Worm (Caenorhabditis elegans) whole organism, L1 larva: ENCODE results near the gene R02F11.1.

ENCODE experiments used
- C34B4.2 ChIP-seq: sonication (generic microtip); optimal IDR thresholded peaks from 2 replicates; lab custom pipeline; 2017; ENCODE audit warnings: mild to moderate bottlenecking, missing genetic modification characterization, missing compliant biosample characterization
- F16B12.6 ChIP-seq: fragments of 150-350 bp; optimal IDR thresholded peaks from 2 replicates; lab custom pipeline; 2014; ENCODE audit warnings: missing biosample characterization, missing genetic modification characterization
- Y116A8C.19 ChIP-seq: sonication (generic microtip); optimal IDR thresholded peaks from 2 replicates; lab custom pipeline; 2016; ENCODE audit warnings: missing compliant biosample characterization, missing genetic modification characterization, borderline replicate concordance
- alr-1 ChIP-seq: fragments of 200-800 bp; sonication (Bioruptor generic); optimal IDR thresholded peaks from 2 replicates; lab custom pipeline; 2018; ENCODE audit warnings: borderline replicate concordance, mild to moderate bottlenecking, missing genetic modification characterization, missing compliant biosample characterization
- ceh-63 ChIP-seq: fragments of 200-800 bp; sonication (Bioruptor generic); optimal IDR thresholded peaks from 2 replicates; lab custom pipeline; 2018; ENCODE audit warnings: mild to moderate bottlenecking, missing genetic modification characterization, missing compliant biosample characterization
- ces-1 ChIP-seq: fragments of 150-350 bp; optimal IDR thresholded peaks from 2 replicates; lab custom pipeline; 2014; ENCODE audit warnings: missing biosample characterization, missing genetic modification reagents, missing genetic modification characterization
- dpl-1 ChIP-seq, 3 experiments: fragments of 150-350 bp in 2 of 3; sonication (generic microtip) in 1 of 3; optimal IDR thresholded peaks; 2 replicates each; lab custom pipeline; 2014 to 2017; ENCODE audit warnings: missing biosample characterization in 3 of 3, missing genetic modification characterization in 3 of 3, missing genetic modification reagents in 3 of 3
- dsc-1 ChIP-seq: sonication (generic microtip); optimal IDR thresholded peaks from 2 replicates; lab custom pipeline; 2016; ENCODE audit warnings: mild to moderate bottlenecking, missing genetic modification characterization, missing compliant biosample characterization
- efl-1 ChIP-seq, 4 experiments: fragments of 150-350 bp; optimal IDR thresholded peaks in 3 of 4; peaks in 1 of 4; 1 replicate in 1 of 4; 2 replicates in 3 of 4; lab custom pipeline; 2014; ENCODE audit warnings: missing biosample characterization in 2 of 4, missing genetic modification characterization in 2 of 4, missing genetic modification reagents in 2 of 4
- elt-2 ChIP-seq: sonication (generic microtip); optimal IDR thresholded peaks from 2 replicates; lab custom pipeline; 2016; ENCODE audit warnings: missing genetic modification characterization, mild to moderate bottlenecking, inconsistent platforms, missing compliant biosample characterization, missing genetic modification reagents
- elt-3 ChIP-seq, 6 experiments: fragments of 150-350 bp in 1 of 6; sonication (generic microtip); optimal IDR thresholded peaks; 2 replicates each; lab custom pipeline; 2017 to 2018; ENCODE audit warnings: missing biosample characterization in 6 of 6, missing genetic modification characterization in 6 of 6, inconsistent platforms in 1 of 6
- ets-5 ChIP-seq: fragments of 200-800 bp; sonication (Bioruptor generic); IDR thresholded peaks from 2 replicates; pipeline ENCODE4 v1.3.6; 2022; ENCODE audit warnings: missing genetic modification characterization, missing compliant biosample characterization
- fkh-10 ChIP-seq: sonication (generic microtip); optimal IDR thresholded peaks from 2 replicates; lab custom pipeline; 2017; ENCODE audit warnings: missing biosample characterization, missing genetic modification reagents, missing genetic modification characterization
- fkh-8 ChIP-seq: sonication (generic microtip); optimal IDR thresholded peaks from 2 replicates; lab custom pipeline; 2016; ENCODE audit warnings: mild to moderate bottlenecking, missing genetic modification characterization, missing compliant biosample characterization
- fos-1 ChIP-seq: fragments of 150-350 bp; optimal IDR thresholded peaks from 2 replicates; lab custom pipeline; 2014; ENCODE audit warnings: missing biosample characterization, missing genetic modification characterization
- grh-1 ChIP-seq: fragments of 200-800 bp; sonication (Bioruptor generic); IDR thresholded peaks from 2 replicates; pipeline ENCODE4 v1.3.6; 2022; ENCODE audit warnings: missing genetic modification reagents, missing genetic modification characterization, missing compliant biosample characterization
- hlh-17 ChIP-seq: fragments of 200-800 bp; sonication (Bioruptor generic); optimal IDR thresholded peaks from 2 replicates; lab custom pipeline; 2018; ENCODE audit warnings: missing genetic modification characterization, mild to moderate bottlenecking, missing compliant biosample characterization, moderate library complexity, borderline replicate concordance
- hlh-4 ChIP-seq: sonication (generic microtip); optimal IDR thresholded peaks from 2 replicates; lab custom pipeline; 2016; ENCODE audit warnings: mild to moderate bottlenecking, missing genetic modification characterization, missing compliant biosample characterization
- hpl-2 ChIP-seq: fragments of 150-350 bp; optimal IDR thresholded peaks from 2 replicates; lab custom pipeline; 2014; ENCODE audit warnings: missing biosample characterization, missing genetic modification reagents, missing genetic modification characterization
- irx-1 ChIP-seq: sonication (generic microtip); optimal IDR thresholded peaks from 2 replicates; lab custom pipeline; 2016; ENCODE audit warnings: missing genetic modification characterization, missing compliant biosample characterization
- isw-1 ChIP-seq: fragments of 200-800 bp; sonication (Bioruptor generic); IDR thresholded peaks from 2 replicates; pipeline ENCODE4 v1.3.6; 2022; ENCODE audit warnings: missing genetic modification characterization, missing compliant biosample characterization
- lin-13 ChIP-seq: fragments of 150-350 bp; optimal IDR thresholded peaks from 2 replicates; lab custom pipeline; 2014; ENCODE audit warnings: missing biosample characterization, missing genetic modification reagents, missing genetic modification characterization
- lin-15B ChIP-seq: fragments of 150-350 bp; sonication (generic microtip); optimal IDR thresholded peaks from 3 replicates; lab custom pipeline; 2014; ENCODE audit warnings: missing biosample characterization, missing genetic modification characterization
- lin-35 ChIP-seq, 2 experiments: fragments of 150-350 bp; optimal IDR thresholded peaks; 2 replicates each; lab custom pipeline; 2014; ENCODE audit warnings: missing biosample characterization in 2 of 2, missing genetic modification characterization in 2 of 2, missing genetic modification reagents in 2 of 2
- lin-39 ChIP-seq: fragments of 150-350 bp; optimal IDR thresholded peaks from 2 replicates; lab custom pipeline; 2014; ENCODE audit warnings: missing biosample characterization, missing genetic modification reagents, missing genetic modification characterization
- mep-1 ChIP-seq: fragments of 150-350 bp; optimal IDR thresholded peaks from 2 replicates; lab custom pipeline; 2014; ENCODE audit warnings: missing biosample characterization, missing genetic modification characterization
- nhr-11 ChIP-seq: fragments of 150-350 bp; optimal IDR thresholded peaks from 2 replicates; lab custom pipeline; 2014; ENCODE audit warnings: missing biosample characterization, missing genetic modification characterization
- nhr-12 ChIP-seq: sonication (generic microtip); optimal IDR thresholded peaks from 2 replicates; lab custom pipeline; 2017; ENCODE audit warnings: missing biosample characterization, missing genetic modification characterization
- nhr-47 ChIP-seq: sonication (generic microtip); optimal IDR thresholded peaks from 2 replicates; lab custom pipeline; 2016; ENCODE audit warnings: mild to moderate bottlenecking, missing genetic modification characterization, moderate library complexity, missing compliant biosample characterization
- nhr-76 ChIP-seq: sonication (generic microtip); optimal IDR thresholded peaks from 2 replicates; lab custom pipeline; 2017; ENCODE audit warnings: missing biosample characterization, missing genetic modification characterization
- nhr-77 ChIP-seq: fragments of 150-350 bp; optimal IDR thresholded peaks from 2 replicates; lab custom pipeline; 2014; ENCODE audit warnings: missing biosample characterization, missing genetic modification characterization
- nhr-85 ChIP-seq: sonication (generic microtip); peaks from one replicate; lab custom pipeline; 2016; ENCODE audit warnings: missing genetic modification characterization, inconsistent platforms, missing compliant biosample characterization
- nhr-90 ChIP-seq: sonication (generic microtip); optimal IDR thresholded peaks from 2 replicates; lab custom pipeline; 2016; ENCODE audit warnings: mild to moderate bottlenecking, missing genetic modification characterization, missing compliant biosample characterization; ENCODE audit not compliant: poor library complexity
- pag-3 ChIP-seq: sonication (generic microtip); optimal IDR thresholded peaks from 2 replicates; lab custom pipeline; 2017; ENCODE audit warnings: missing genetic modification characterization, mild to moderate bottlenecking, missing compliant biosample characterization, antibody characterized with exemption, borderline replicate concordance; ENCODE audit not compliant: insufficient read depth
- rnt-1 ChIP-seq: sonication (generic microtip); optimal IDR thresholded peaks from 2 replicates; lab custom pipeline; 2016; ENCODE audit warnings: mild to moderate bottlenecking, missing genetic modification characterization, moderate library complexity, missing compliant biosample characterization
- snu-23 ChIP-seq: sonication (generic microtip); optimal IDR thresholded peaks from 2 replicates; lab custom pipeline; 2016; ENCODE audit warnings: missing genetic modification characterization, missing compliant biosample characterization
- sox-4 ChIP-seq: sonication (generic microtip); optimal IDR thresholded peaks from 2 replicates; lab custom pipeline; 2016; ENCODE audit warnings: missing genetic modification characterization, missing compliant biosample characterization
- sup-37 ChIP-seq: fragments of 200-800 bp; sonication (Bioruptor generic); optimal IDR thresholded peaks from 2 replicates; lab custom pipeline; 2018; ENCODE audit warnings: mild to moderate bottlenecking, missing genetic modification characterization, missing compliant biosample characterization
- swsn-7 ChIP-seq: sonication (generic microtip); optimal IDR thresholded peaks from 2 replicates; lab custom pipeline; 2016; ENCODE audit warnings: missing genetic modification characterization, missing compliant biosample characterization
- unc-130 ChIP-seq: fragments of 150-350 bp; optimal IDR thresholded peaks from 2 replicates; lab custom pipeline; 2017; ENCODE audit warnings: missing biosample characterization, missing genetic modification characterization, inconsistent platforms
- unc-30 ChIP-seq: sonication (generic microtip); optimal IDR thresholded peaks from 2 replicates; lab custom pipeline; 2017; ENCODE audit warnings: missing biosample characterization, missing genetic modification characterization
- unc-62 ChIP-seq: fragments of 150-350 bp; optimal IDR thresholded peaks from 2 replicates; lab custom pipeline; 2014; ENCODE audit warnings: missing biosample characterization, missing genetic modification reagents, missing genetic modification characterization
- unc-86 ChIP-seq: sonication (generic microtip); optimal IDR thresholded peaks from 2 replicates; lab custom pipeline; 2016; ENCODE audit warnings: missing genetic modification characterization, missing compliant biosample characterization
- unc-98 ChIP-seq: fragments of 200-800 bp; sonication (Bioruptor generic); IDR thresholded peaks from 2 replicates; pipeline ENCODE4 v1.3.6; 2022; ENCODE audit warnings: missing genetic modification characterization, missing compliant biosample characterization
- vab-15 ChIP-seq: sonication (generic microtip); optimal IDR thresholded peaks from 2 replicates; lab custom pipeline; 2017; ENCODE audit warnings: missing genotype, mild to moderate bottlenecking, missing genetic modification characterization, missing compliant biosample characterization

R02F11.1 gene

DNA sequence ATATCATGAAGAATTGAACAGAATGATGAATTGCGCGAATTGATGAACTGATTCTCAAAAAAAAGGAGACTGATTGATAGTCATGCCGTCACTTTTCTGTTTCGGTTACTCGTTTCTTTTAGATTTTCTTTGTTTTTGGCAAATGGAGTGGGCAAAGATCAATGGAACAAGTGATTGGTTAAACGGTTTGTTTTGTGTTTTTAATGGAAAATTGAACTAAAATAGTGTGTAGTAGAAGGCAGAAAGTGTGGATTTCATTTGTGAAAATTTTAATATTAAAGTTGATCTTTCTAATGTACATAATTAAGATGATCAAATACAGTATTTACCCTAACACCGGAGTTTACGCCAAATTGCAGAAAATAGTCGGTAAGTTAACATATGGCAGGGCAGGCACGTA is 39.0 kb downstream of the R02F11.1 start, which contains the start of gene nas-9:
Gene nas-9, minus strand, starts transcription at position 101 of the 400 bp plus-strand sequence.
- TF ChIP-seq ces-1 (GFP tag; lab: Kevin White, UChicago) (no peak), nhr-12 (tag; lab: Kevin White, UChicago) (no peak), elt-3 (tag; optimal IDR thresholded peaks at IDR 0.05; lab: Kevin White, UChicago) (peak in 1 of 6 experiments; percentile 29), lin-39 (tag; lab: Kevin White, UChicago) (no peak), C34B4.2 (tag; lab: Kevin White, UChicago) (no peak), ets-5 (no peak), nhr-85 (tag; lab: Kevin White, UChicago) (peak; percentile 55), hlh-17 (GFP tag; lab: Kevin White, UChicago) (no peak)

DNA sequence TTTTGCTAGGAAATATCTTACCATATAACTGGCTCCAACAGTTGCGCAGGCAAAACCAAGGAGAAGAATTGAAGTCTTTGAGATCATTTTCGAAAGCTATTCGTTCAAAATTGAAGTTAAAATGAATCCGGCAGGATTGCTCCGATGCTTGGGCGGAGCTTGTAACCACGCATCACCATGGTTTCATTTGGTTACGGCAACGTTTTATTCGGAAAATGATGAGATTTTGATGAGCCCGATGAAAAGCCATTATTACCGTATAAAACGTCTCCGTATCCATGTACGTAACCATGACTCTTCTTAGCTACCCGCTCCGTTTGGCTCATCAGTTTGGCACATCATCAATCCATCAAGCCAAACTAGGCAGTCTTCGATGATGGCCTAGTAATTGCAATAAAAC is 40.3 kb downstream of the R02F11.1 start, which contains the start of gene cwp-1:
Gene cwp-1, minus strand, starts transcription at position 101 of the 400 bp plus-strand sequence.
- TF ChIP-seq nhr-90 (tag; lab: Kevin White, UChicago) (no peak), ets-5 (no peak), isw-1 (GFP tag; lab: Robert Waterston, UW) (no peak), nhr-77 (tag; lab: Kevin White, UChicago) (no peak), sox-4 (no peak), pag-3 (tag; lab: Kevin White, UChicago) (no peak), nhr-85 (tag; lab: Kevin White, UChicago) (no peak), grh-1 (GFP tag; lab: Robert Waterston, UW) (no peak), nhr-76 (tag; lab: Kevin White, UChicago) (no peak), unc-98 (GFP tag; lab: Robert Waterston, UW) (no peak), sup-37 (no peak), dpl-1 (GFP tag; optimal IDR thresholded peaks at IDR 0.05; lab: Kevin White, UChicago) (no peak), elt-2 (tag; lab: Kevin White, UChicago) (no peak), alr-1 (no peak), lin-35 (GFP tag; optimal IDR thresholded peaks at IDR 0.05; lab: Kevin White, UChicago) (no peak)

DNA sequence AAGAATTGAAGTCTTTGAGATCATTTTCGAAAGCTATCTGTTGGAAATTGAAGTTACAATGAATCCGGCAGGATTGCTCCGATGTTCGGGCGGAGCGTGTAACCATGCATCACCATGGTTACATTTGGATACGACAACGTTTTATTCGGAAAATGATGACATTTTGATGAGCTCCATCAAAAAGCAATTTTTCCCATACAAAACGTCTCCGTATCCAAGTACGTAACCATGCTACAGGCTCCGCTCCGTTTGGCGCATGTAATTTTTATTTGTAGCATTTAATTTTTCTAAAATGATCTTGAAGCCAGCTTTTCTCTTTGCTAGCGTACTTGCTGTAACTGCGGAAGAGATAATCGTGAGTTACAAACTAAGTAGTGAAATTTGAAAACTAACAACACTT is 41.6 kb downstream of the R02F11.1 start, which contains the start of the genes cwp-2 and cwp-3:
Gene cwp-2, minus strand, starts transcription at position 101 of the 400 bp plus-strand sequence.
Gene cwp-3, plus strand, starts transcription at position 293 of the 400 bp plus-strand sequence.
- TF ChIP-seq ets-5: no peak
- TF ChIP-seq sox-4: no peak
- no peak for TF ChIP-seq lin-13 (GFP tag; lab: Kevin White, UChicago)
- no peak for TF ChIP-seq vab-15 (tag; lab: Kevin White, UChicago)
- no peak for TF ChIP-seq unc-130 (tag; lab: Kevin White, UChicago)
- TF ChIP-seq nhr-11 (tag; lab: Kevin White, UChicago): no peak
- TF ChIP-seq fkh-8 (tag; lab: Kevin White, UChicago): no peak
- TF ChIP-seq hpl-2: no peak
- TF ChIP-seq lin-15B (tag; lab: Kevin White, UChicago): no peak
- no peak for TF ChIP-seq snu-23 (GFP tag; lab: Kevin White, UChicago)
- TF ChIP-seq fkh-10 (GFP tag; lab: Kevin White, UChicago): no peak
- no peak for TF ChIP-seq rnt-1 (tag; lab: Kevin White, UChicago)

DNA sequence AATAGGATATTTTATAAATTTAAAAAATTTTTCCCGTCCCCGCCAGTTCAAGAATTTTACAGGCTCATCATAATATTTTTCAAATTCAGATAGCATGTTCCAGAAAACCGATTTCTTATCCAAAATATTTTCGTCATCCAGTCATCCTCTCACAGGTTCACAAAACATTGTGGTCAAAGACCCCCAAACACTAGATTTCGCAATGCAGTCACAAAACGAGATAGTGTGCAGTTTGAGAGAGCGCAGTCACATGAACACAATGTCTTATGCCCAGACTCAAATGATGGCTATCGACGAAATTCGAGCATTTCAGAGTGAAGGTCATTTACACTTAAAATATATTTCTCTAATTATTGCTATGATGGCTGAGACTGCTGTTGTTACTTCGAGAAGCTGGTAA is 43.7 kb downstream of the R02F11.1 start, which contains the start of gene abhd-5.2:
Gene abhd-5.2, plus strand, starts transcription at position 95 of the 400 bp plus-strand sequence.
- TF ChIP-seq nhr-12 (tag; lab: Kevin White, UChicago): no peak
- no peak for TF ChIP-seq elt-2 (tag; lab: Kevin White, UChicago)
- no peak for TF ChIP-seq fkh-10 (GFP tag; lab: Kevin White, UChicago)
- no peak for TF ChIP-seq ets-5
- peak; percentile 15 for TF ChIP-seq unc-86 (tag; lab: Kevin White, UChicago)
- TF ChIP-seq nhr-47: peak; percentile 50
- peak; percentile 21 for TF ChIP-seq nhr-90 (tag; lab: Kevin White, UChicago)
- TF ChIP-seq unc-30 (tag; lab: Kevin White, UChicago): no peak
- no peak for TF ChIP-seq Y116A8C.19 (tag; lab: Kevin White, UChicago)
- no peak for TF ChIP-seq ceh-63 (GFP tag; lab: Kevin White, UChicago)
- TF ChIP-seq mep-1: peak; percentile 70
- TF ChIP-seq irx-1 (tag; lab: Kevin White, UChicago): no peak
- TF ChIP-seq fos-1: no peak
- peak; percentile 32 for TF ChIP-seq swsn-7 (tag; lab: Kevin White, UChicago)
- TF ChIP-seq rnt-1 (tag; lab: Kevin White, UChicago): peak; percentile 53
- TF ChIP-seq F16B12.6: peak; percentile 12
- peak; percentile 7 for TF ChIP-seq dsc-1
- TF ChIP-seq efl-1 (optimal IDR thresholded peaks at IDR 0.05; lab: Kevin White, UChicago): peak; percentile 55 to 60
- TF ChIP-seq efl-1 (GFP tag; optimal IDR thresholded peaks at IDR 0.05 in 1 of 2; lab: Kevin White, UChicago): peak in 1 of 2 experiments; percentile 50
- no peak for TF ChIP-seq nhr-76 (tag; lab: Kevin White, UChicago)
- TF ChIP-seq unc-62 (GFP tag; lab: Kevin White, UChicago): no peak
- no peak for TF ChIP-seq alr-1
- peak; percentile 39 for TF ChIP-seq isw-1 (GFP tag; lab: Robert Waterston, UW)
- no peak for TF ChIP-seq hlh-4 (tag; lab: Kevin White, UChicago)
